Fruit fly (Drosophila melanogaster) whole organism, embryonic: ENCODE measurements around the gene CG15425.

Experiments
- Aef1 ChIP-seq: fragments of 200-800 bp; sonication (Bioruptor generic); IDR thresholded peaks from 3 replicates; pipeline ENCODE4 v1.3.6; 2022; ENCODE audit warnings: missing biosample characterization, missing genetic modification characterization
- CG10267 ChIP-seq: fragments of 200-800 bp; sonication (Bioruptor generic); optimal IDR thresholded peaks from 2 replicates; lab custom pipeline; 2018; ENCODE audit warnings: missing biosample characterization, mild to moderate bottlenecking, missing genetic modification characterization, moderate library complexity
- CG10321 ChIP-seq: fragments of 200-800 bp; sonication (Bioruptor generic); IDR thresholded peaks from 2 replicates; pipeline ENCODE4 v1.3.6; 2022; ENCODE audit warnings: missing biosample characterization, missing genetic modification characterization
- CG11085 ChIP-seq: fragments of 200-800 bp; sonication (Bioruptor generic); IDR thresholded peaks from 2 replicates; pipeline ENCODE4 v1.3.6; 2022; ENCODE audit warnings: missing biosample characterization, missing genetic modification characterization
- CG11696 ChIP-seq: fragments of 200-800 bp; sonication (Bioruptor generic); IDR thresholded peaks from 2 replicates; pipeline ENCODE4 v1.3.6; 2022; ENCODE audit warnings: missing biosample characterization, missing genetic modification characterization
- CG11723 ChIP-seq: fragments of 200-800 bp; sonication (Bioruptor generic); optimal IDR thresholded peaks from 2 replicates; lab custom pipeline; 2017; ENCODE audit warnings: missing biosample characterization, mild to moderate bottlenecking, missing genetic modification characterization
- CG13296 ChIP-seq: fragments of 200-800 bp; sonication (Bioruptor generic); optimal IDR thresholded peaks from 3 replicates; lab custom pipeline; 2018; ENCODE audit warnings: missing biosample characterization, mild to moderate bottlenecking, missing genetic modification characterization
- CG14014 ChIP-seq: fragments of 200-800 bp; sonication (Bioruptor generic); IDR thresholded peaks from 2 replicates; pipeline ENCODE4 v1.3.6; 2022; ENCODE audit warnings: missing biosample characterization, missing genetic modification characterization
- CG1529 ChIP-seq: fragments of 200-800 bp; sonication (Bioruptor generic); optimal IDR thresholded peaks from 3 replicates; lab custom pipeline; 2018; ENCODE audit warnings: missing biosample characterization, missing genetic modification characterization
- CG17359 ChIP-seq: fragments of 200-800 bp; sonication (Bioruptor generic); optimal IDR thresholded peaks from 3 replicates; lab custom pipeline; 2018; ENCODE audit warnings: missing biosample characterization, mild to moderate bottlenecking, missing genetic modification characterization, moderate library complexity
- CG17361 ChIP-seq: fragments of 200-800 bp; sonication (Bioruptor generic); IDR thresholded peaks from 3 replicates; pipeline ENCODE4 v1.3.6; 2022; ENCODE audit warnings: missing biosample characterization, missing genetic modification characterization
- CG17612 ChIP-seq: fragments of 200-800 bp; sonication (Bioruptor generic); IDR thresholded peaks from 2 replicates; pipeline ENCODE4 v1.3.6; 2022; ENCODE audit warnings: missing biosample characterization, missing genetic modification characterization
- CG18262 ChIP-seq: fragments of 200-800 bp; optimal IDR thresholded peaks from 3 replicates; lab custom pipeline; 2019; ENCODE audit warnings: missing biosample characterization, mild to moderate bottlenecking, missing genetic modification characterization, moderate library complexity
- CG2120 ChIP-seq: fragments of 200-800 bp; sonication (Bioruptor generic); optimal IDR thresholded peaks from 3 replicates; lab custom pipeline; 2016; ENCODE audit warnings: missing biosample characterization, missing genetic modification characterization
- CG2202 ChIP-seq: fragments of 200-800 bp; sonication (Bioruptor generic); optimal IDR thresholded peaks from 2 replicates; lab custom pipeline; 2018; ENCODE audit warnings: missing biosample characterization, mild to moderate bottlenecking, missing genetic modification characterization
- CG2712 ChIP-seq: fragments of 200-800 bp; optimal IDR thresholded peaks from 3 replicates; lab custom pipeline; 2019; ENCODE audit warnings: missing biosample characterization, mild to moderate bottlenecking, missing genetic modification characterization, moderate library complexity
- CG30431 ChIP-seq: fragments of 200-800 bp; sonication (Bioruptor generic); optimal IDR thresholded peaks from 2 replicates; lab custom pipeline; 2017; ENCODE audit warnings: missing biosample characterization, missing genetic modification characterization
- CG4820 ChIP-seq: fragments of 200-800 bp; sonication (Bioruptor generic); optimal IDR thresholded peaks from 3 replicates; lab custom pipeline; 2016; ENCODE audit warnings: missing biosample characterization, missing genetic modification characterization
- CG5245 ChIP-seq: fragments of 200-800 bp; sonication (Bioruptor generic); optimal IDR thresholded peaks from 3 replicates; lab custom pipeline; 2016; ENCODE audit warnings: missing biosample characterization, missing genetic modification characterization
- D ChIP-seq, 2 experiments: fragments of 200-800 bp in 1 of 2; fragments of >200 bp in 1 of 2; sonication (Bioruptor generic) in 1 of 2; optimal IDR thresholded peaks; 2 replicates in 1 of 2; 3 replicates in 1 of 2; lab custom pipeline; 2017; ENCODE audit warnings: mild to moderate bottlenecking in 1 of 2, missing biosample characterization in 1 of 2, missing genetic modification characterization in 1 of 2, missing genetic modification reagents in 1 of 2
- Dad ChIP-seq: fragments of 200-800 bp; sonication (Bioruptor generic); optimal IDR thresholded peaks from 3 replicates; lab custom pipeline; 2016; ENCODE audit warnings: missing biosample characterization, missing genetic modification characterization
- Dref ChIP-seq: fragments of 200-800 bp; sonication (Bioruptor generic); IDR thresholded peaks from 2 replicates; pipeline ENCODE4 v1.3.6; 2022; ENCODE audit warnings: missing biosample characterization, missing genetic modification characterization
- Hmr ChIP-seq: fragments of 200-800 bp; sonication (Bioruptor generic); optimal IDR thresholded peaks from 3 replicates; lab custom pipeline; 2017; ENCODE audit warnings: mild to moderate bottlenecking, missing biosample characterization, missing genetic modification reagents, missing genetic modification characterization
- Hsf ChIP-seq: fragments of 200-800 bp; sonication (Bioruptor generic); optimal IDR thresholded peaks from 3 replicates; lab custom pipeline; 2016; ENCODE audit warnings: missing biosample characterization, missing genetic modification characterization
- NFAT ChIP-seq: fragments of 200-800 bp; sonication (Bioruptor generic); IDR thresholded peaks from 2 replicates; pipeline ENCODE4 v1.3.6; 2022; ENCODE audit warnings: missing biosample characterization, missing genetic modification characterization
- NfI ChIP-seq: fragments of 200-800 bp; sonication (Bioruptor generic); optimal IDR thresholded peaks from 3 replicates; lab custom pipeline; 2018; ENCODE audit warnings: missing biosample characterization, mild to moderate bottlenecking, missing genetic modification characterization, moderate library complexity
- Pdp1 ChIP-seq, 2 experiments: fragments of 200-800 bp; sonication (Bioruptor generic); optimal IDR thresholded peaks; 3 replicates each; lab custom pipeline; 2016; ENCODE audit warnings: missing biosample characterization in 2 of 2, missing genetic modification characterization in 2 of 2, mild to moderate bottlenecking in 1 of 2, moderate library complexity in 1 of 2
- Six4 ChIP-seq: fragments of 200-800 bp; sonication (Bioruptor generic); optimal IDR thresholded peaks from 2 replicates; lab custom pipeline; 2016; ENCODE audit warnings: missing biosample characterization, missing genetic modification characterization
- Sry-β ChIP-seq: fragments of 200-800 bp; sonication (Bioruptor generic); optimal IDR thresholded peaks from 2 replicates; lab custom pipeline; 2018; ENCODE audit warnings: missing biosample characterization, mild to moderate bottlenecking, missing genetic modification characterization, moderate library complexity
- Sry-δ ChIP-seq: fragments of 200-800 bp; sonication (Bioruptor generic); optimal IDR thresholded peaks from 2 replicates; lab custom pipeline; 2016; ENCODE audit warnings: missing biosample characterization, missing genetic modification characterization
- Usf ChIP-seq: fragments of 200-800 bp; sonication (Bioruptor generic); optimal IDR thresholded peaks from 2 replicates; lab custom pipeline; 2017; ENCODE audit warnings: missing genotype, missing biosample characterization, missing genetic modification characterization
- cg ChIP-seq: fragments of 200-800 bp; sonication (Bioruptor generic); optimal IDR thresholded peaks from 3 replicates; lab custom pipeline; 2019; ENCODE audit warnings: missing biosample characterization, mild to moderate bottlenecking, missing genetic modification characterization, moderate library complexity
- chinmo ChIP-seq: fragments of 200-800 bp; sonication (Bioruptor generic); IDR thresholded peaks from 4 replicates; pipeline ENCODE4 v1.3.6; 2022; ENCODE audit warnings: missing biosample characterization, missing genetic modification characterization; ENCODE audit not compliant: partially characterized antibody
- cwo ChIP-seq: fragments of 200-800 bp; sonication (Bioruptor generic); optimal IDR thresholded peaks from 3 replicates; lab custom pipeline; 2017; ENCODE audit warnings: missing biosample characterization, missing genetic modification characterization, mild to moderate bottlenecking, moderate library complexity, missing genetic modification reagents
- gsb-n ChIP-seq: fragments of 200-800 bp; sonication (Bioruptor generic); optimal IDR thresholded peaks from 3 replicates; lab custom pipeline; 2018; ENCODE audit warnings: missing biosample characterization, mild to moderate bottlenecking, missing genetic modification characterization
- her ChIP-seq: fragments of 200-800 bp; sonication (Bioruptor generic); optimal IDR thresholded peaks from 2 replicates; lab custom pipeline; 2016; ENCODE audit warnings: missing biosample characterization, missing genetic modification characterization
- kni ChIP-seq: fragments of 200-800 bp; sonication (Bioruptor generic); optimal IDR thresholded peaks from 3 replicates; lab custom pipeline; 2017; ENCODE audit warnings: mild to moderate bottlenecking, missing biosample characterization, missing genetic modification reagents, missing genetic modification characterization
- lab ChIP-seq: fragments of 200-800 bp; sonication (Bioruptor generic); optimal IDR thresholded peaks from 3 replicates; lab custom pipeline; 2017; ENCODE audit warnings: missing biosample characterization, missing genetic modification characterization, mild to moderate bottlenecking, moderate library complexity, missing genetic modification reagents
- lola ChIP-seq, 3 experiments: fragments of >200 bp in 2 of 3; fragments of 200-800 bp in 1 of 3; sonication (Bioruptor generic) in 1 of 3; optimal IDR thresholded peaks; 2 replicates each; lab custom pipeline; 2017 to 2019; ENCODE audit warnings: missing biosample characterization in 3 of 3, missing genetic modification characterization in 3 of 3, mild to moderate bottlenecking in 1 of 3, moderate library complexity in 1 of 3
- odd ChIP-seq: fragments of 200-800 bp; sonication (Bioruptor generic); optimal IDR thresholded peaks from 2 replicates; lab custom pipeline; 2017; ENCODE audit warnings: missing biosample characterization, mild to moderate bottlenecking, missing genetic modification characterization
- onecut ChIP-seq: fragments of 200-800 bp; sonication (Bioruptor generic); IDR thresholded peaks from 2 replicates; pipeline ENCODE4 v1.3.6; 2022; ENCODE audit warnings: missing biosample characterization, missing genetic modification characterization
- pfk ChIP-seq: fragments of 200-800 bp; sonication (Bioruptor generic); optimal IDR thresholded peaks from 2 replicates; lab custom pipeline; 2018; ENCODE audit warnings: missing biosample characterization, mild to moderate bottlenecking, missing genetic modification characterization, moderate library complexity
- pros ChIP-seq: fragments of 200-800 bp; sonication (Bioruptor generic); optimal IDR thresholded peaks from 3 replicates; lab custom pipeline; 2019; ENCODE audit warnings: missing biosample characterization, mild to moderate bottlenecking, missing genetic modification characterization, moderate library complexity
- ro ChIP-seq: fragments of 200-800 bp; sonication (Bioruptor generic); IDR thresholded peaks from 2 replicates; pipeline ENCODE4 v1.3.6; 2022; ENCODE audit warnings: missing biosample characterization, missing genetic modification characterization
- row ChIP-seq: fragments of 200-800 bp; sonication (Bioruptor generic); IDR thresholded peaks from 3 replicates; pipeline ENCODE4 v1.3.6; 2022; ENCODE audit warnings: missing biosample characterization, missing genetic modification characterization
- sc ChIP-seq, 3 experiments: fragments of >200 bp in 2 of 3; fragments of 200-800 bp in 1 of 3; sonication (Bioruptor generic) in 1 of 3; optimal IDR thresholded peaks; 2 replicates in 2 of 3; 3 replicates in 1 of 3; lab custom pipeline; 2017; ENCODE audit warnings: mild to moderate bottlenecking in 1 of 3, missing biosample characterization in 1 of 3, missing genetic modification characterization in 1 of 3, missing genetic modification reagents in 1 of 3
- sisA ChIP-seq: fragments of 200-800 bp; sonication (Bioruptor generic); IDR thresholded peaks from 2 replicates; pipeline ENCODE4 v1.3.6; 2022; ENCODE audit warnings: missing biosample characterization, missing genetic modification characterization
- usp ChIP-seq: fragments of >200 bp; optimal IDR thresholded peaks from 2 replicates; lab custom pipeline; 2017; ENCODE audit warnings: missing biosample characterization, missing genetic modification characterization

CG15425 gene

DNA sequence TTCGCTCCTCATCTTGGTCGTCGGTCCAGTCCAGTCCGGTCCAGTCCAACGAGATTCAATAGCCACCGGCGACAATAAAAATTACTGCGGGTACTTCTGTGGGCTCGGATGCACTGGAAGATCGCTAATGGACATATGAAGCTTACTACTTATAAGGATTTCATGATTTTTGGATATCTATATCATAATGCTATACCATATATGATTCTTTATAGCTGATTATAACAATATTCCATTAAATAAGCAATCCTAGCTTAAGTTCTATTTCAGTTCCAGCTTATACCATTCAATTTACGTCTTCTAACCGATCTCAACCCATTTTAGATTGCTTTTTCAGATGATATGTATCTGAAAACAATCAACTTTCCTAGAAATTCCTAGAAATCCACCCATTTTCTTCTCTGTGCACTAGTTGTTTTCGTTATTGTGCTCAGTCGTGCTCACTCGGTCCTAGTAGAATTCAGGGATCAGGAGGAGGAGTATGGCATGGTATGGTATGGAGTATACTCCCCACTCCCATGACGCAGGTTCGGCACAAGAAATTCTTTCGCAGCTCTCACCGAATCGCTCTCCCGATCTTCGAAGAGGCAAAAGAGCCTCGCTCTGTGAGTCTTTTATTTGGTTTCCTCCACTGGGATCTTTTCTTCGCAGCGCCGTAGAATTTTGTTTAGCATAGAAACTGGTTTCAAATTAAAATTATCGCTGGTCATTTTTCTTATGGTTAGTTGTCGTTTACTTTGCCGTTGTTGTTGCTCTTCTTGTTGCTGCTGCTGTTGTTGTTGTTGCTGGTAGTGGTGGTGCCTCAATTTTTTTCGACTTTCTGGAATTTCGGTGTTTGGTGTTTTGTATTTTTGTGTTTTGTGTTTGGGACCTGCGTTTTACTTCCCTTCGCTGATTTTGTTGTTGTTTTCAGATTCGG lies 35.1 kb upstream of the CG15425 start (continued):
- TF ChIP-seq usp, result no peak
- TF ChIP-seq D (optimal IDR thresholded peaks at IDR 0.05; lab: Kevin White, UChicago), result no peak
- no peak for TF ChIP-seq D (GFP tag; optimal IDR thresholded peaks at IDR 0.05; lab: Kevin White, UChicago)
- no peak for TF ChIP-seq cwo
- TF ChIP-seq Six4 (GFP tag; lab: Kevin White, UChicago), result no peak
- TF ChIP-seq CG13296 (GFP tag; lab: Kevin White, UChicago), result no peak
- no peak for TF ChIP-seq CG11085
- TF ChIP-seq pfk (GFP tag; lab: Kevin White, UChicago), result no peak
- no peak for TF ChIP-seq Dad (GFP tag; lab: Kevin White, UChicago)
- peak; percentile 71 for TF ChIP-seq pros (GFP tag; lab: Kevin White, UChicago)
- no peak for TF ChIP-seq sc (optimal IDR thresholded peaks at IDR 0.05; lab: Kevin White, UChicago)
- no peak for TF ChIP-seq sc (GFP tag; optimal IDR thresholded peaks at IDR 0.05; lab: Kevin White, UChicago)
- no peak for TF ChIP-seq CG2202 (tag; lab: Kevin White, UChicago)
- peak; percentile 80 for TF ChIP-seq kni
- 0 out of 4 replicates have a peak, but pooled peaks have one; percentile 53 for TF ChIP-seq chinmo (GFP tag; lab: Robert Waterston, UW)
- no peak for TF ChIP-seq CG11723 (GFP tag; lab: Kevin White, UChicago)
- no peak for TF ChIP-seq CG5245 (GFP tag; lab: Kevin White, UChicago)
- no peak for TF ChIP-seq CG30431 (GFP tag; lab: Kevin White, UChicago)
- TF ChIP-seq lab, result no peak
- TF ChIP-seq NfI (GFP tag; lab: Kevin White, UChicago), result no peak
- TF ChIP-seq onecut (GFP tag; lab: Robert Waterston, UW), result no peak
- TF ChIP-seq Sry-β, result no peak
- no peak for TF ChIP-seq Dref
- peak in 1 of 3 experiments; percentile 71 for TF ChIP-seq lola (GFP tag; optimal IDR thresholded peaks at IDR 0.05; lab: Kevin White, UChicago)
- no peak for TF ChIP-seq CG2120
- TF ChIP-seq Hsf (GFP tag; lab: Kevin White, UChicago), result no peak
- no peak for TF ChIP-seq CG1529 (GFP tag; lab: Kevin White, UChicago)
- TF ChIP-seq Hmr (GFP tag; lab: Kevin White, UChicago), result no peak
- peak; percentile 27 for TF ChIP-seq CG10267 (tag; lab: Kevin White, UChicago)
- TF ChIP-seq CG4820 (GFP tag; lab: Kevin White, UChicago), result no peak
- no peak for TF ChIP-seq odd
- TF ChIP-seq CG2712 (tag; lab: Kevin White, UChicago), result peak; percentile 75
- no peak for TF ChIP-seq ro (GFP tag; lab: Robert Waterston, UW)
- no peak for TF ChIP-seq sisA
- TF ChIP-seq CG10321 (GFP tag; lab: Robert Waterston, UW), result no peak
- TF ChIP-seq CG17612, result no peak
- TF ChIP-seq cg (GFP tag; lab: Kevin White, UChicago), result peak; percentile 28
- no peak for TF ChIP-seq Pdp1 (GFP tag; optimal IDR thresholded peaks at IDR 0.05; lab: Kevin White, UChicago)
- TF ChIP-seq Usf (GFP tag; lab: Kevin White, UChicago), result no peak
- no peak for TF ChIP-seq CG11696
- TF ChIP-seq her (GFP tag; lab: Kevin White, UChicago), result no peak
- TF ChIP-seq Sry-δ (GFP tag; lab: Kevin White, UChicago), result no peak
- TF ChIP-seq row (GFP tag; lab: Robert Waterston, UW), result no peak
- peak; percentile 75; the same call in 2 of the 3 replicates for TF ChIP-seq CG17361
- TF ChIP-seq CG14014 (GFP tag; lab: Robert Waterston, UW), result no peak
- TF ChIP-seq NFAT, result no peak
- TF ChIP-seq gsb-n (tag; lab: Kevin White, UChicago), result no peak
- TF ChIP-seq CG17359, result no peak
- TF ChIP-seq Aef1 (GFP tag; lab: Robert Waterston, UW), result no peak
- TF ChIP-seq CG18262 (tag; lab: Kevin White, UChicago), result peak; percentile 83
